Fruit fly (Drosophila melanogaster): ENCODE results near the gene CG9801.

CG9801 gene

DNA sequence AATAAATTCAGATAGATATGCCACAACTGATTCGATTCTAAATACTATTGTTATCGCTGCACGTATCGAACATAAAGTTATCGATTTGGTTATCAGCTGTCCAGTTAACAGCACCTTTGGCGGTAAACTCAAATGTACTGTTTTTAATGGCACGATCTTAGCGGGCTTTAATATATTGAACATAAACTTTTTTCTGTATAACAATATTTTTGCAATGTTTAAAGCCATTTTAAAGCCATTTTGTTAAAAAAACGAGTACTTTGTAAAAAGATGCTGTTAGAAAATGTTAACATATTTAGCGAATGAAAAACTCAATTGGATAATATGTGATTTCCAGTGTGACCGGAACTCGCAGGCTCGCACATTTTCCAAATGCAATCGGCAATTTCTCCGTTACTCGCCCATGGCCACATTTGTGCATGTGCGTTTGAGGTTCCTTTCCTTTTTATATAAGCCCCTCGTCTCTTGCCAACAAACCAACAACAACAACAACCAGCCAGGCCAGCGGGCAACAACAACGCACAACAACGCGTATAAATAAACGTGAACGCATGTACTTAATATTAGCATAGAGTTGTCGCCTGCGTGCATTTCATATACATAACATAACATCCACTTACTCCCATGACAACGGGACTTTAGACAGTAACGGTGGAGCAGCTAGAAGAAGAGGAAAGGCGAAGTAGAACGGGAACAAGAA is 31.5 kb downstream of the CG9801 start, which contains the start of gene TMEM216 (continued):
- TF ChIP-seq CG17568 (GFP tag; optimal IDR thresholded peaks at IDR 0.05): no peak
- no peak for TF ChIP-seq CG16779 (GFP tag; IDR thresholded peaks at IDR 0.05)
- TF ChIP-seq grau (tag; optimal IDR thresholded peaks at IDR 0.05): no peak
- no peak for TF ChIP-seq HLHmδ (GFP tag; optimal IDR thresholded peaks at IDR 0.05)
- no peak for TF ChIP-seq vfl (GFP tag; optimal IDR thresholded peaks at IDR 0.05)
- no peak for TF ChIP-seq Xbp1 (GFP tag; optimal IDR thresholded peaks at IDR 0.05)
- TF ChIP-seq CG13123 (GFP tag; optimal IDR thresholded peaks at IDR 0.05): no peak
- no peak for TF ChIP-seq CG2120 (GFP tag; optimal IDR thresholded peaks at IDR 0.05)
- no peak for TF ChIP-seq D19A (tag; optimal IDR thresholded peaks at IDR 0.05)
- no peak for TF ChIP-seq CG14965 (GFP tag; optimal IDR thresholded peaks at IDR 0.05; ENCODE audit: borderline replicate concordance)
- no peak for TF ChIP-seq Kr (GFP tag; optimal IDR thresholded peaks at IDR 0.05)
- TF ChIP-seq CG2199 (GFP tag; IDR thresholded peaks at IDR 0.05): no peak
- TF ChIP-seq CG3163 (GFP tag; optimal IDR thresholded peaks at IDR 0.05): no peak
- no peak for TF ChIP-seq E2f1 (GFP tag; IDR thresholded peaks at IDR 0.05)
- TF ChIP-seq Vsx1 (GFP tag; optimal IDR thresholded peaks at IDR 0.05): no peak
- TF ChIP-seq danr (GFP tag; IDR thresholded peaks at IDR 0.05): no peak
- TF ChIP-seq vvl (GFP tag; IDR thresholded peaks at IDR 0.05): peak; percentile 64; the same call in 1 of the 2 replicates
- TF ChIP-seq tgo (GFP tag; IDR thresholded peaks at IDR 0.05): no peak
- peak; percentile 90 for TF ChIP-seq YL-1 (GFP tag; optimal IDR thresholded peaks at IDR 0.05)
- no peak for TF ChIP-seq CG11093 (GFP tag; IDR thresholded peaks at IDR 0.05)
- peak; percentile 88 for TF ChIP-seq CG15514 (GFP tag; optimal IDR thresholded peaks at IDR 0.05)
- TF ChIP-seq D19B (GFP tag; optimal IDR thresholded peaks at IDR 0.05): no peak
- peak; percentile 50 for TF ChIP-seq CoRest (tag; optimal IDR thresholded peaks at IDR 0.05)
- TF ChIP-seq otp (GFP tag; IDR thresholded peaks at IDR 0.05): no peak
- no peak for TF ChIP-seq CG4404 (GFP tag; IDR thresholded peaks at IDR 0.05)
- TF ChIP-seq Fer2 (tag; optimal IDR thresholded peaks at IDR 0.05): no peak
- TF ChIP-seq CG15696 (tag; optimal IDR thresholded peaks at IDR 0.05): no peak
- no peak for TF ChIP-seq klu (GFP tag; IDR thresholded peaks at IDR 0.05)
- no peak for TF ChIP-seq Hmx (GFP tag; optimal IDR thresholded peaks at IDR 0.05)
- TF ChIP-seq CG10959 (GFP tag; IDR thresholded peaks at IDR 0.05): no peak
- no peak for TF ChIP-seq CG11398 (GFP tag; optimal IDR thresholded peaks at IDR 0.05)
- no peak for TF ChIP-seq sr (GFP tag; IDR thresholded peaks at IDR 0.05)
- no peak for TF ChIP-seq ems (GFP tag; optimal IDR thresholded peaks at IDR 0.05)
- TF ChIP-seq Nf-YB (GFP tag; optimal IDR thresholded peaks at IDR 0.05): no peak
- peak; percentile 52 for TF ChIP-seq CG10267 (tag; optimal IDR thresholded peaks at IDR 0.05)
- no peak for TF ChIP-seq ham (GFP tag; IDR thresholded peaks at IDR 0.05)
- TF ChIP-seq stwl (tag; optimal IDR thresholded peaks at IDR 0.05): peak; percentile 73
- TF ChIP-seq esg (GFP tag; conservative IDR thresholded peaks at IDR 0.05): no peak
- TF ChIP-seq slou (GFP tag; optimal IDR thresholded peaks at IDR 0.05): no peak
- 0 out of 3 replicates have a peak, but pooled peaks have one; percentile 40 for TF ChIP-seq CG7963 (GFP tag; IDR thresholded peaks at IDR 0.05; ENCODE audit: partially characterized antibody)
- no peak for TF ChIP-seq CG15479 (GFP tag; optimal IDR thresholded peaks at IDR 0.05)
- no peak for TF ChIP-seq CG1024 (GFP tag; IDR thresholded peaks at IDR 0.05)
- TF ChIP-seq lilli (GFP tag; optimal IDR thresholded peaks at IDR 0.05): no peak
- TF ChIP-seq CG4707 (GFP tag; optimal IDR thresholded peaks at IDR 0.05): no peak
- TF ChIP-seq CG6689 (GFP tag; IDR thresholded peaks at IDR 0.05): no peak
- no peak for TF ChIP-seq tll (GFP tag; optimal IDR thresholded peaks at IDR 0.05)
- no peak for TF ChIP-seq mirr (GFP tag; optimal IDR thresholded peaks at IDR 0.05)
- TF ChIP-seq NFAT (GFP tag; IDR thresholded peaks at IDR 0.05): no peak
- no peak for TF ChIP-seq pb (GFP tag; optimal IDR thresholded peaks at IDR 0.05)
- no peak for TF ChIP-seq CG2712 (tag; optimal IDR thresholded peaks at IDR 0.05)
- no peak for TF ChIP-seq CkIIα-i1 (GFP tag; IDR thresholded peaks at IDR 0.05)
